Fruit fly (Drosophila melanogaster): ENCODE measurements around the gene RhoGAP5A.
A peak's percentile ranks its signal among the peaks of the same experiment; 100 is the strongest.

RhoGAP5A gene

dm6 chrX:5614367-5614766, 4.2 kb downstream of the RhoGAP5A start, which contains the start of gene CG34435:
TSS of gene CG34435 (minus strand) at chrX:5614467.
- TF ChIP-seq noc (tag; optimal IDR thresholded peaks at IDR 0.05) = no peak

- no peak for TF ChIP-seq noc (tag; optimal IDR thresholded peaks at IDR 0.05)
Measured at dm6 chrX:5612977-5613376, 5.6 kb downstream of the RhoGAP5A start.

- no peak for TF ChIP-seq noc (tag; optimal IDR thresholded peaks at IDR 0.05)
Measured at dm6 chrX:5608472-5608871, 10.1 kb downstream of the RhoGAP5A start.

dm6 chrX:5607647-5608046, 11.0 kb downstream of the RhoGAP5A start:
- no peak for TF ChIP-seq noc (tag; optimal IDR thresholded peaks at IDR 0.05)

- no peak for TF ChIP-seq noc (tag; optimal IDR thresholded peaks at IDR 0.05)
Measured at dm6 chrX:5606324-5606723, 12.3 kb downstream of the RhoGAP5A start.

- TF ChIP-seq noc (tag; optimal IDR thresholded peaks at IDR 0.05) = peak; percentile 5
Measured at dm6 chrX:5604181-5604580, 14.4 kb downstream of the RhoGAP5A start.

- TF ChIP-seq noc (tag; optimal IDR thresholded peaks at IDR 0.05) = no peak
Measured at dm6 chrX:5603009-5603408, 15.6 kb downstream of the RhoGAP5A start.

- TF ChIP-seq noc (tag; optimal IDR thresholded peaks at IDR 0.05) = no peak
Measured at dm6 chrX:5602308-5602707, 16.3 kb downstream of the RhoGAP5A start.

dm6 chrX:5596554-5596953, 22.1 kb downstream of the RhoGAP5A start:
- TF ChIP-seq noc (tag; optimal IDR thresholded peaks at IDR 0.05) = no peak

dm6 chrX:5593868-5594267, 24.7 kb downstream of the RhoGAP5A start, which contains the start of gene Vsx1:
TSS of gene Vsx1 (plus strand) at chrX:5594255.
- no peak for TF ChIP-seq noc (tag; optimal IDR thresholded peaks at IDR 0.05)

dm6 chrX:5589990-5590389, 28.6 kb downstream of the RhoGAP5A start:
- TF ChIP-seq noc (tag; optimal IDR thresholded peaks at IDR 0.05) = no peak

dm6 chrX:5588454-5588853, 30.2 kb downstream of the RhoGAP5A start:
- no peak for TF ChIP-seq noc (tag; optimal IDR thresholded peaks at IDR 0.05)

dm6 chrX:5587023-5587422, 31.6 kb downstream of the RhoGAP5A start:
- TF ChIP-seq noc (tag; optimal IDR thresholded peaks at IDR 0.05) = no peak

dm6 chrX:5579484-5579883, 39.1 kb downstream of the RhoGAP5A start:
- TF ChIP-seq noc (tag; optimal IDR thresholded peaks at IDR 0.05) = no peak

Data from whole organism, larva.